Fruit fly (Drosophila melanogaster): ENCODE results near the gene Nsf2.

DNA sequence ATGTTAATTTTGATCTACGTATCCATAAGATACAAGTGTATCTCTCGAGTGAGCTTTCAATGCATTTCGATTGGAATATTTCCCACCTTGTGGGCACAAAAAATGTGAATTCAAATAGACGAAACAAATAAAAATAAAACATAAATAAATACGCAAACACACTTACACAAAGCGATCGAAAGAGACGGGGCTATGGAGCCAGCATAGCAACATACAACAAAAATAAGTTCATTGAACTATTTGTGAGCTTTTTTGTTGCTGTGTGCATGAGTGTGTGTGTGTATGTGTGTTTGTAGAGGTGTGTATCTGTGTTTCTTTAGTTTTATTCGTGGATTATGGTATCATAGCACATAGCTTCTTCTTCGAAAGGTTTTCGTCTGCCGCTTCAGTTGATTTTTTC lies 17.3 kb downstream of the Nsf2 start:
- TF ChIP-seq CTCF (optimal IDR thresholded peaks at IDR 0.05) (no peak), CG8478 (optimal IDR thresholded peaks at IDR 0.05) (no peak)
